Worm (Caenorhabditis elegans): ENCODE data around the gene B0035.18.

DNA sequence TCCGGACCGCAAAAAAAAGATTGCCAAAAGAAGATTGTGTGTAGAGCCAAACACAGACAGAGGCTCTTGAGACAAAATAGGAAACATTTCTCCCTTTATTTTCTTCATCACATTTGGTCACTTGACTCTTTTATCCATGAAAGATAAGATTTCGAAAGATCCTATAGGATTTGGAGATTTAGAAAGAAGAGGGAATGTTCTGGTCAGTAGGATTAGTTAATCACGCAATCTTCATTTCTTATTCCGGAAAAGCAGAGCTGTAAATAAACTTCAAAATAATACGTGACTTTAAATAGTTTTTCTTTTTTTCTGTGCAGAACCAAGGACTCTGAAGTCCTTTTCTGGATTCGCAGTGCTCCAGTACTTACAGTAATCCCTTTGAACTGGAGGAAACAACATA, 27.2 kb downstream of the B0035.18 start:
- TF ChIP-seq ztf-11 (tag; optimal IDR thresholded peaks at IDR 0.05), result no peak
- no peak for TF ChIP-seq dpl-1 (GFP tag; optimal IDR thresholded peaks at IDR 0.05)
- TF ChIP-seq C34B4.2 (tag; optimal IDR thresholded peaks at IDR 0.05), result no peak
- TF ChIP-seq C16A3.4 (tag; optimal IDR thresholded peaks at IDR 0.05), result no peak
- no peak for TF ChIP-seq ceh-8 (GFP tag; optimal IDR thresholded peaks at IDR 0.05)
- no peak for TF ChIP-seq unc-30 (tag; optimal IDR thresholded peaks at IDR 0.05)
